Fruit fly (Drosophila melanogaster) Kc167 (cell line): ENCODE measurements around the gene CG13699.

Source experiments
- Myc ChIP-seq: fragments of >200 bp; optimal IDR thresholded peaks from 2 replicates; lab custom pipeline; 2017; ENCODE audit warnings: missing external identifiers
- Sin3A ChIP-seq: fragments of >200 bp; optimal IDR thresholded peaks from 2 replicates; lab custom pipeline; 2018; ENCODE audit warnings: missing external identifiers
- h ChIP-seq: fragments of >200 bp; optimal IDR thresholded peaks from 3 replicates; lab custom pipeline; 2018; ENCODE audit warnings: missing external identifiers
- insv ChIP-seq: fragments of >200 bp; optimal IDR thresholded peaks from 3 replicates; lab custom pipeline; 2018; ENCODE audit warnings: missing external identifiers
- psq ChIP-seq: fragments of >200 bp; optimal IDR thresholded peaks from 2 replicates; lab custom pipeline; 2017; ENCODE audit warnings: missing external identifiers
- ttk ChIP-seq: sonication (Bioruptor generic); optimal IDR thresholded peaks from 2 replicates; lab custom pipeline; 2017; ENCODE audit warnings: missing external identifiers

The CG13699 gene

DNA sequence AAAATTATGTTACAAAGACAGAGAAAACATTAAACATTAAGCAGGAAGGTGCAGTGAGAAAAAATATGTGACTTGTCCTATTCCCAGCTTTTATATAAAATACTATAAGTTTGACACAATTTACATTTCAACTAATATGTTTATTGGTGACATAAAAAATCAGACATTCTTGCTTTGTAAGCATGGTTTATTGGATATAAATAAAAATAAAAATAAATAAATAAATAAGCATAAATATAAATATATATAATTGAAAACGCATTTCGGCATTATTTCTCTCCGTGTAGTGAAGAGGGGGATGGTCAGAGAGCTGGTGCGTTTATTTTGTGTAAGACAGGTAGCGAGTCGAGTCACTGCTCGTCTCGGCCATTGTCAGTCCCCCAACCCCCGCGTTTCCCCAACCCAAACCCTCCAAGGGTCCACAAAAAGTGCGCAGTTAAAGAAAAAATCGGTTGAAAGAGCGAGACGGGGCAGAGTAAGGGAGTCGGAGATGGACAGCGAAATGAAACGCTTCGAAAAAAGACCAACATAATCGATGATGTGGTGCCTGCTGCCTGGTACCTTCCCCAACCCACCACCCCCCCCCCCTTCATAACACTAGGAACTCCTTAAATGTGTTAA is 30.6 kb upstream of the CG13699 start:
- TF ChIP-seq Myc = no peak
- TF ChIP-seq h (lab: Kevin White, UChicago) = no peak
- TF ChIP-seq insv (lab: Kevin White, UChicago) = no peak
- no peak for TF ChIP-seq psq (lab: Kevin White, UChicago)
- TF ChIP-seq Sin3A (lab: Kevin White, UChicago) = no peak
- TF ChIP-seq ttk (lab: Kevin White, UChicago) = no peak

DNA sequence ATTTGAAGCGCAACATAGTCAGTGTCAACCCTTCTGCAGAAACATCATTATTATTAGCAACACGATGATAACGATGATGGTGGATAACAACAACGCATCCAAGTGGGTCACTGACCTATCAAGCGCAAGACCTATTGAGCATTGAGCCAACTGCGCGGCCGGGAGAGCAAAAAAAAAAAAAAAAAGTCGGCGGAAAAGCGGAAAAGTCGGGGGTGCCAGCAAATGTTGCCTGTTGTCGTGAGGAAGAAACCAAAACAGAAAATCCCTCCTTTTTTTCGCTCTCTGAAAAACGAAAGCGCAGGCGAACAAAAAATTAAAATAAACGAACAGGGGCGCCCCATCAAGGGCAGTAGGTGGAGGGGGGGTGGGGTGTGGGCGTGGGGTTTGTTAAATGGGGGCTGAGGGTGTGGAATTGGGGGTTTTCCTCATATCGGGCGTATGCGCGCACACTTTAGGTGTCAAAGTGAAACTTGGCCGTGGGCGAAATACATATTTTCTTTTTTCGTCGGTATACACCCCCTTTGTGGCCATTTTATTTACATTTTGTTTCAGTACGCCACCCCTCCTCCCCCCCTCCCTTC is 29.3 kb upstream of the CG13699 start:
- TF ChIP-seq Sin3A (lab: Kevin White, UChicago) = no peak
- no peak for TF ChIP-seq h (lab: Kevin White, UChicago)
- no peak for TF ChIP-seq ttk (lab: Kevin White, UChicago)
- TF ChIP-seq psq (lab: Kevin White, UChicago) = no peak
- no peak for TF ChIP-seq insv (lab: Kevin White, UChicago)
- TF ChIP-seq Myc = no peak

DNA sequence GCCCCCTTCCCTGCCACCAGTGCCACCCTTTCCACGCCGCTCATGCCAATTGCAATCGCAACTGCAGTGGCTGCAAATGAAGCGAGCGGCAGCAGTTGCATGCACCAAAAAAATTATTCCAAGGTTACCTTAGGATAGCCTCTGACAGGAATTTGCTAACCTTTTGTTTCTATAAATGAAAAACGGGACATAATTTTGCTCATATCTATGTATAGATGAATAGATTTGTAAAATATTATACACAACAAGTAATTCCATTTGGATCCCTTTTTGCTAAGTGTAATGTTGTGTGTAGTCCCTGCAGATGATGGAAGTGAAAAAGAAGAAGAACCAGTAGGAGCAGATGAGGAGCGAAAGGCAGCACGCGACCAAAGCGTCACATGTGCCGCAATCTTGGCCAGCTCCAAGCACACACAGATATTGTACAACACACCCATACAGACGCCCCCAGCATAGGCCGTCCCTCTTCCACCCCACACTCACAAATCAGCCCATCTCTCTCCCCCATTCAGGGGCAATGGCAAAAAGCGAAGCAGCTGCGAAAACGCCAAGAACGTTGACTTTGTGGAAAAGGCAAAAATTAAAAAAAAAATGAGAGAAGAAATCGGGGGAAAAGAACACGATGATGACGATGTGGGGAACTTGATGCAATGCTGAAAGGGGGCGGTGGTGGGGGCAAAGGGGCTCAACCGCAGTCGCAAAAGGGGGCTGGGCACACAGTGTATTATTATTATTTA is 28.3 kb upstream of the CG13699 start:
- no peak for TF ChIP-seq h (lab: Kevin White, UChicago)
- TF ChIP-seq psq (lab: Kevin White, UChicago) = no peak
- TF ChIP-seq Sin3A (lab: Kevin White, UChicago) = no peak
- TF ChIP-seq insv (lab: Kevin White, UChicago) = no peak
- no peak for TF ChIP-seq ttk (lab: Kevin White, UChicago)

DNA sequence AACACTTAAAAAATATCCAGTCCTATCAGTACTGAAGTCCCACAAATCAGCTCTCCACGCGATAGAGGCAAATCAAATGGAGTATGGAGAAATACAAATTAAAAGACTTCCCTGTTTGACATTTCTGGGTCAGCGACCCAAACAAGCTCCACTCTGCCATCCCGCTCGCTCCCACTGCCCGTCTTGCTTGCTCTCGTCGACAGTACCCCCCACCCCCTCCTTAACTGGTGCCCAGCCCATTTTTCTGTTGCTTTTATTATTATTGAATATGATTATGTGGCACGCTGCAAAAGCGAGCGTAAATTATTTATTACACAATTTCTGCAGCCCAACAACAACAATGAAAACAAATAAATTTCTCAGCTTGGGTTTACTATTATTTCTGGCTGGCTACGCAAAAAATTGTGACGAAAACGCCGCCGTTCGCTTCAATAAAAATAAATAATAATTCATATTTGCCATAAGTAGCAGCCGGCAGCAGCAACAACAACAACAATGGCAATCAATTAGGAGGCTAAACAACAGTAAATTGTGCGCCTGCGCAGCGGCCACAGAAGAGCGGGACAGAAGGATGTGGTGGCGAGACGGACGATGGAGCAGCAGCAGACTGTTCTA is 26.3 kb upstream of the CG13699 start:
- TF ChIP-seq ttk (lab: Kevin White, UChicago) = no peak
- no peak for TF ChIP-seq Sin3A (lab: Kevin White, UChicago)
- TF ChIP-seq psq (lab: Kevin White, UChicago) = no peak
- TF ChIP-seq insv (lab: Kevin White, UChicago) = no peak
- TF ChIP-seq Myc = no peak
- no peak for TF ChIP-seq h (lab: Kevin White, UChicago)

DNA sequence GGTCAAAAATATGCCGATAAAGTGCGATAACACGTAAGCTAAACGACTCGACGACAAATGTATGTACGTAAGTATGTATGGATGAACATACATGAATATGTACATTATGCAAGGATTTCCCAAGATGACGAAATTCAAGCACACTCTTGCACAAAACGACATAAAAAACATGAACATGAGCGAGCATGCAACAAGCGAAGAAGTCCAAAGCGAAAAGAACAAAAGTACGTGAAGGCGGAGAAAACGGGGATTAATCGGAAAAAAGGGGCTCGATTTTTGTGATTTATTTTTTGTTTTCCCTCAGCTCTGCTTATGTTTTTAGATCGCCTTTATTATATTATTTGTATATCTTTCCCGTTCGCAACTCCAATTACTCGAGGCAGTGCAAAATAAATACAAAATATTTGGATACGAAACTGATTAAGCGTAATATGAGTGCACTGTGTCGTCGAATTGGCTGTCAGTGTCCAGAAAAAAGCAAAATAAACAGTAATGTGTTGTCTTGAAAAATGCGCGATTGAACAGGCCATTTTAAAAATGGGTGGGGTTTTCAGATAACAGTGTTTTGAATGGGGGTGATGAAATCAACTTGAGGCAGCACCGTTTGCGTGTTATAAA is 25.3 kb upstream of the CG13699 start:
- no peak for TF ChIP-seq Myc
- no peak for TF ChIP-seq ttk (lab: Kevin White, UChicago)
- TF ChIP-seq insv (lab: Kevin White, UChicago) = no peak
- TF ChIP-seq Sin3A (lab: Kevin White, UChicago) = no peak
- TF ChIP-seq h (lab: Kevin White, UChicago) = no peak
- no peak for TF ChIP-seq psq (lab: Kevin White, UChicago)

DNA sequence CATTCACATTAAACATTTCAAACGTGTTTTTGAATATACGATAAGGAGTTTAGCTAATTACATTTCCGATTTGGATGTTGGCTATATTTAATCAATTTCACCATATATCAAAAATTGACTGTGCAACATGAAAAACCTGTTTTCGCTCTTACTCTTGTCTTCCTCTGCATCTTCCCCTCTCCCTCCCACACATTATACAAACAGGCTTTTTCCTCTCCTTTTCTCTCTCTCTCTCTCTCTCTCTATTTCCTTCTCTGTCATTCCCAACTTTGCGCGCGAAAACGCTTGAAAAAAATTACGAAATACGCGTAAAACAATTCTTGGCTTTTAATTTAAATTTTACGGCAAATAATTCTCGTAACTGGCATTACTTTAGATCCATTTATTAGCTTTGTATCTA is 24.5 kb upstream of the CG13699 start:
- TF ChIP-seq ttk (lab: Kevin White, UChicago) = no peak
- TF ChIP-seq Myc = no peak
- no peak for TF ChIP-seq insv (lab: Kevin White, UChicago)
- no peak for TF ChIP-seq h (lab: Kevin White, UChicago)
- no peak for TF ChIP-seq Sin3A (lab: Kevin White, UChicago)
- TF ChIP-seq psq (lab: Kevin White, UChicago) = no peak

DNA sequence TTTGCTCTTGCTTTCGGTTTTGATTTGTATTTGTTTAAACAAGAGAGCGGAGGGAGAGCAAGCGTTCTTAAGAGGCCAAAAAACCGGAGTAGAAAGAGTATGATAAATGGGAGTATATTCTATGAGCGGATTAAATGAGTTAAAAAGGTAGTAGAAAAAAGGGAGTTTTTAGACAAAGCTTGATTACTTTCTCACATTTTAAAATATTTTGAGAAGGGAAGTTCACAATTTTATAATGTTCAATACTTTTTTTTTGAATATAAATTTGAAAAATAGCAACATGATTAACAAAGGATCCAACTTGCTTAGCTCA is 23.9 kb upstream of the CG13699 start:
- TF ChIP-seq insv (lab: Kevin White, UChicago) (no peak), Myc (no peak)

DNA sequence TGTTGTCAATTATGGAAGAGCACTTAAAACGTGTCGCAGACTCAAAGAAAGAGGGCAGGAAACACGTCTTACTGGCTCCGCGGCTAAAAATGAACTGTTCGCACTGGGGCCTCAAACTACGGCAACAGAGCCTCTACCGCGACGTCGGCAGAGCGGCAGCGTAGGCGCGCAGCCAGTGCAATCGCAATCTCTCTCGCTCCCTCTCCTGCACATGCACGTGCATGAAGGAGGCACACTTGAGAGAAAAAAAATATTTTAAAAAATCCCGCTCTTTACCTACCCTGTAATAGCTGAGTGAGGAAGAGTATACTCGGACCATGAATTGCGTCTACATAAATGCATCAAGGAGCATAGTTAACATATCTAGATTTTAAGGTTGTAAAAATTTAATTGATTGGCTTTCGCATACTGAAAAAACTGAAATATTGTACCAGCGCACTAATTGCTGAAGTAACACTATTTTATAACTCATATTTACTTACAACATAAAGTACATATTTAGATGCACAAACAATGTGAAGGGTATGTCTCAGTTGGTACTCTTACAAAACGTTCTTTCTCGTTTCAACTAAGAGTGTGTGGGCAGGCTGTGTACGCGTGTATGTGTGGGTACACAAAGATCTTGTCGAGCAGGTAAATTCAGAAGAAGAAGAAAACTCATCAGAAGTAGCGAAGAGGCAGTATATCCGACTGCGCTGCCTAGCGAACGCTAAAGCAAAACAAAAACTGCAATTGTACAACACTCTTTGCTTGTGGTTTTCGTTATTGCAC is 23.4 kb upstream of the CG13699 start, which contains the start of gene hid:
Gene hid, minus strand, starts transcription at position 100 of the 771 bp plus-strand sequence.
- TF ChIP-seq psq (lab: Kevin White, UChicago) (no peak), ttk (lab: Kevin White, UChicago) (no peak)

DNA sequence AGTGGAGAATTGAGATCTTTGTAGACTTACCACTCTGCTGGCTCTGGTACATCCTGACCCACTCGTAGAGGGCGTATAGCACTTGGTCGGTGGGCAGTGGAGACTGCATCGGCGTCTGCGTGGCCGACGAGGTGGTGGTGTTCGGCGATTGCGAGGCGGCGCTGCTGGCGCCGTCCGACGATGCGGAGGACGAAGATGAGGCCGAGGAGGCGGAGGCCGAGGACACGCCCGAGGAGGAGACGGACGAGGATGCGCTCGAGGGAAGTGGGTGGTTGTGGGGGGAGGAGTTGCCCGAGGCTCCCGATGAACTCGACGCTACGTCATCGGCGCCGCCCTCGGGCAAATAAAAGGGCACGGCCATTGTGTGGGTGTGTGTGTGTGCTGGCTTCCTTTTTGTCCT is 22.4 kb upstream of the CG13699 start:
- TF ChIP-seq h (lab: Kevin White, UChicago) (no peak), psq (lab: Kevin White, UChicago) (no peak), Myc (no peak), insv (lab: Kevin White, UChicago) (no peak), ttk (lab: Kevin White, UChicago) (no peak), Sin3A (lab: Kevin White, UChicago) (no peak)

DNA sequence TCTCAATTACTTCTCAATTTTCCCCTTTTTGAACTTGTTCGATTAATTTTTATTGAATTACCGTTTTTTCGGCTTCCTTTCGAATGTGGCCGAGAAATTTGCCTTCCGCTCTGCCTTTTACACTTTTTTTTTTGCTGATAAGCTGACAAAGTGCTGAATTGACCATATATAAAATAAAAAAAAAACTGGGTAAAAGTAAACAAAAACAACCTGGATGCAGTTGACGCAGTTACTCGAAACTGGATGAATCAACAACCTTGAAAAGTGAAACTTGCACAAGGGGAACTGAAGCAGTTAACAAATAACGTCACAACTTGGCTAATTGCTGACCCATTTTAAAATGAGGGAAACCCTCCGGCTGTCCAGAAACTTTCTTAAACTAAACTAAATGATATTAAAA is 21.6 kb upstream of the CG13699 start:
- no peak for TF ChIP-seq Sin3A (lab: Kevin White, UChicago)
- no peak for TF ChIP-seq insv (lab: Kevin White, UChicago)
- no peak for TF ChIP-seq ttk (lab: Kevin White, UChicago)
- no peak for TF ChIP-seq h (lab: Kevin White, UChicago)
- no peak for TF ChIP-seq psq (lab: Kevin White, UChicago)
- TF ChIP-seq Myc = no peak

DNA sequence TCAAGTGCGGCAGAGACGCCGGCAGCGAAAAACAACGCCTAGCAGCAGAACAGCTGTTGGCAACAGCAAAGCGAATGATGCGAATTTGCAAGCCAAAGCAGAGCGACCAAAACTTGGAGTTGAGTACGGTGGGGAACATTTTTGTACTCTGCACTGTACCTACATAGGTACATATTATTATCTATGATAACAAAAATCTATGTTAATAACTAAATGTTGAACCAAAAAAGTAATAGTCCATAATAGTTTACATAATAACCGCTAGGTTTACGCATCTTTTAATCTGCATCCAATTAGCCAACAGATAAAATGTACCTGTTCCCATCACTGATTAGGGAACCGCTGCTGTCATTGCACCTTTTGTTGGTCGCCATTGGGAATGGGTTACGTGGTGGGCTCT is 19.6 kb upstream of the CG13699 start:
- TF ChIP-seq psq (lab: Kevin White, UChicago) (no peak), insv (lab: Kevin White, UChicago) (no peak), h (lab: Kevin White, UChicago) (no peak), Myc (no peak), Sin3A (lab: Kevin White, UChicago) (no peak), ttk (lab: Kevin White, UChicago) (no peak)
